Worm (Caenorhabditis elegans): ENCODE data around the gene C55C3.6.

The C55C3.6 gene

ce11 chrIV:5682547-5683234, at the start of gene C55C3.6, which contains the start of gene C55C3.7:
Gene C55C3.6 (plus strand): TSS chrIV:5683184.
Gene C55C3.7 (minus strand): TSS chrIV:5682647.
- TF ChIP-seq elt-3 (tag; optimal IDR thresholded peaks at IDR 0.05) (no peak), unc-130 (tag; optimal IDR thresholded peaks at IDR 0.05) (no peak), efl-1 (optimal IDR thresholded peaks at IDR 0.05) (no peak), efl-1 (GFP tag; optimal IDR thresholded peaks at IDR 0.05 in 1 of 2) (no peak), ceh-90 (tag; optimal IDR thresholded peaks at IDR 0.05) (no peak), nhr-19 (GFP tag; conservative IDR thresholded peaks at IDR 0.05) (no peak), lin-14 (GFP tag; optimal IDR thresholded peaks at IDR 0.05) (no peak), mab-9 (GFP tag; IDR thresholded peaks at IDR 0.05) (no peak), ceh-88 (GFP tag; IDR thresholded peaks at IDR 0.05) (no peak), mep-1 (tag; optimal IDR thresholded peaks at IDR 0.05) (no peak), ama-1 (optimal IDR thresholded peaks at IDR 0.05) (no peak)

ce11 chrIV:5635551-5635950, 47.4 kb upstream of the C55C3.6 start, which contains the start of gene srd-13:
Gene srd-13 (minus strand): TSS chrIV:5635651.
- TF ChIP-seq zag-1 (tag; optimal IDR thresholded peaks at IDR 0.05), result no peak
- no peak for TF ChIP-seq isw-1 (GFP tag; IDR thresholded peaks at IDR 0.05)
- TF ChIP-seq nhr-237 (tag; optimal IDR thresholded peaks at IDR 0.05), result no peak
- TF ChIP-seq lir-3 (tag; optimal IDR thresholded peaks at IDR 0.05; ENCODE audit: poor library complexity), result no peak
- TF ChIP-seq blmp-1 (tag; optimal IDR thresholded peaks at IDR 0.05), result no peak
- TF ChIP-seq pqm-1 (tag; optimal IDR thresholded peaks at IDR 0.05), result no peak

DNA sequence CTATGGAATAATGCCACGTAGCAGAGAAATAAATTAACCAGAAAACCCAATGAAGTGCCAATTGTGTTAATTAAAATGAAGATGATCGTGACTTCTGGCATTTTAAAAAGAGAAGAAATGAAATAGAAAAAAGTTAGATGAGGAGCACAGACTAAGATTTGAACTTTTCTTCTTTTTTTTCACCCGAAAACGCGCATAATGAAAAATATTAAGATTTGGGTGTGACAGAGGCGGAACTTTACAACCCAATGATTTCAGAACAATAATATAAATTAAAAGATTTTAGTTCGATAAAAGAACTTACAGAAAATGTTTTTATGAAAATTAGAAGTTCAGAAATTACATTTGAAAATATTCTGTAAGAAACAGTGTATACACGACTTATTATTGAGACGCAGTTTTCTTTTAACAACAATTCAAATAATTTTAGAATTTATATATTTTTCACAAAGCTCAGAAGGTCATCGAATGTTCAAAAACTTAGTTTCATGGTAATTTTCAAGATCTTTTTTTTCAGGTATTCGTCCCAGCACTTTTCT, 37.4 kb upstream of the C55C3.6 start, which contains the start of the genes srd-8 and B0547.2:
Gene srd-8, minus strand, starts transcription at position 101 of the 539 bp plus-strand sequence.
Gene B0547.2, plus strand, starts transcription at position 489 of the 539 bp plus-strand sequence.
- TF ChIP-seq lin-14 (GFP tag; optimal IDR thresholded peaks at IDR 0.05), result no peak
- TF ChIP-seq pqm-1 (tag; optimal IDR thresholded peaks at IDR 0.05), result no peak
- TF ChIP-seq nhr-76 (tag; optimal IDR thresholded peaks at IDR 0.05), result no peak
- no peak for TF ChIP-seq mab-9 (GFP tag; IDR thresholded peaks at IDR 0.05)
- no peak for TF ChIP-seq nhr-84 (tag; optimal IDR thresholded peaks at IDR 0.05)
- no peak for TF ChIP-seq lin-39 (tag; optimal IDR thresholded peaks at IDR 0.05)
- no peak for TF ChIP-seq pax-3 (tag; optimal IDR thresholded peaks at IDR 0.05)
- no peak for TF ChIP-seq unc-98 (GFP tag; IDR thresholded peaks at IDR 0.05)
- TF ChIP-seq jun-1 (tag; optimal IDR thresholded peaks at IDR 0.05), result no peak
- TF ChIP-seq C34B4.2 (tag; optimal IDR thresholded peaks at IDR 0.05), result no peak
- TF ChIP-seq unc-62 (GFP tag; optimal IDR thresholded peaks at IDR 0.05), result no peak
- TF ChIP-seq nhr-90 (tag; optimal IDR thresholded peaks at IDR 0.05; ENCODE audit: poor library complexity), result no peak
- no peak for TF ChIP-seq zip-4 (GFP tag; optimal IDR thresholded peaks at IDR 0.05)

DNA sequence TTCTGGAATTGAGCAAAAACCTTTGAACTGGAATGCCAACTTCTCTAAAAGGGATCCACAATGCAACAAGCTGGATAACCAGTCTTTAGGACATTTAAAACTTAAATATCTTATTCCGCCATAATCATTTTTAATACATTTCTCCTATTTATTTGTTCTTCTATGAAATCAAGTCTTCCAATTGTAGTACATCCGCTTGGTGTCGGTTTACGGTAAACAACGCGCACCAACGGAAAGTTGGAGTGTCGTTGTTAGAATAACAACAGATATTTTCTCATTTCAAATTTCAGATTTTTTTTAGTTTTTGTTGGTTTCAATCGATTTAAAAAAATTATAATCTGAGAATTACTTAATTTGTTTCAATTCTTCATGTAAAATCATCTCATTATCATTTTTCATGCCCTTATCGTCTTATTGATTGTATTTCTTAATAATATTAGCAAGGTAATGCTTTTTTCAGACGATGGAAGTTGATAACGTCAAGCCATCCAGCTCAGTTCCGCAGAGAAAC, 33.9 kb upstream of the C55C3.6 start, which contains the start of gene csn-5:
Gene csn-5, plus strand, starts transcription at position 461 of the 511 bp plus-strand sequence.
- TF ChIP-seq mab-9 (GFP tag; IDR thresholded peaks at IDR 0.05), result no peak
- no peak for TF ChIP-seq nhr-47 (tag; optimal IDR thresholded peaks at IDR 0.05)
- TF ChIP-seq rnt-1 (tag; optimal IDR thresholded peaks at IDR 0.05), result no peak
- TF ChIP-seq xbp-1 (tag; optimal IDR thresholded peaks at IDR 0.05), result peak; percentile 18
- TF ChIP-seq nhr-20 (tag; optimal IDR thresholded peaks at IDR 0.05), result peak; percentile 33
- TF ChIP-seq efl-1 (optimal IDR thresholded peaks at IDR 0.05), result peak in 1 of 2 experiments; percentile 46
- TF ChIP-seq efl-1 (GFP tag; optimal IDR thresholded peaks at IDR 0.05 in 1 of 2), result peak; percentile 26 to 27
- TF ChIP-seq unc-130 (tag; optimal IDR thresholded peaks at IDR 0.05), result no peak
- no peak for TF ChIP-seq pqm-1 (tag; optimal IDR thresholded peaks at IDR 0.05)
- TF ChIP-seq nhr-85 (tag), result peak; percentile 56
- peak; percentile 34 for TF ChIP-seq blmp-1 (tag; optimal IDR thresholded peaks at IDR 0.05)
- peak; percentile 14 for TF ChIP-seq C16A3.4 (tag; optimal IDR thresholded peaks at IDR 0.05)
- TF ChIP-seq dpl-1 (GFP tag; optimal IDR thresholded peaks at IDR 0.05), result peak in 2 of 3 experiments; percentile 18 to 53
- peak; percentile 11 for TF ChIP-seq swsn-7 (tag; optimal IDR thresholded peaks at IDR 0.05)
- no peak for TF ChIP-seq hlh-4 (tag; optimal IDR thresholded peaks at IDR 0.05)
- TF ChIP-seq lin-35 (GFP tag; optimal IDR thresholded peaks at IDR 0.05), result peak in 1 of 2 experiments; percentile 18
